Fruit fly (Drosophila melanogaster) whole organism, embryonic: ENCODE results near the gene Fam92.
A peak's percentile ranks its signal among the peaks of the same experiment; 100 is the strongest.

Experiments used
- Atf6 ChIP-seq: fragments of 200-800 bp; sonication (Bioruptor generic); IDR thresholded peaks from 2 replicates; pipeline ENCODE4 v1.3.6; 2022; ENCODE audit warnings: missing biosample characterization, missing genetic modification characterization
- B-H2 ChIP-seq: fragments of 200-800 bp; sonication (Bioruptor generic); optimal IDR thresholded peaks from 2 replicates; lab custom pipeline; 2018; ENCODE audit warnings: missing biosample characterization, mild to moderate bottlenecking, missing genetic modification characterization
- Bgb ChIP-seq: fragments of 200-800 bp; sonication (Bioruptor generic); IDR thresholded peaks from 2 replicates; pipeline ENCODE4 v1.3.6; 2022; ENCODE audit warnings: missing biosample characterization, missing genetic modification characterization; ENCODE audit not compliant: partially characterized antibody
- Bteb2 ChIP-seq: fragments of 200-800 bp; sonication (Bioruptor generic); optimal IDR thresholded peaks from 2 replicates; lab custom pipeline; 2016; ENCODE audit warnings: missing biosample characterization, missing genetic modification characterization
- CG10366 ChIP-seq: fragments of 200-800 bp; sonication (Bioruptor generic); IDR thresholded peaks from 2 replicates; pipeline ENCODE4 v1.3.6; 2022; ENCODE audit warnings: missing biosample characterization, missing genetic modification characterization
- CG10431 ChIP-seq: fragments of 200-800 bp; sonication (Bioruptor generic); optimal IDR thresholded peaks from 3 replicates; lab custom pipeline; 2018; ENCODE audit warnings: missing biosample characterization, mild to moderate bottlenecking, missing genetic modification characterization
- CG11093 ChIP-seq: fragments of 200-800 bp; sonication (Bioruptor generic); IDR thresholded peaks from 3 replicates; pipeline ENCODE4 v1.3.6; 2022; ENCODE audit warnings: missing biosample characterization, missing genetic modification characterization
- CG11695 ChIP-seq: fragments of 200-800 bp; sonication (Bioruptor generic); IDR thresholded peaks from 3 replicates; pipeline ENCODE4 v1.3.6; 2022; ENCODE audit warnings: missing biosample characterization, missing genetic modification characterization
- CG12391 ChIP-seq: fragments of 200-800 bp; sonication (Bioruptor generic); optimal IDR thresholded peaks from 3 replicates; lab custom pipeline; 2018; ENCODE audit warnings: missing biosample characterization, mild to moderate bottlenecking, missing genetic modification characterization, moderate library complexity
- CG12942 ChIP-seq: fragments of 200-800 bp; sonication (Bioruptor generic); optimal IDR thresholded peaks from 3 replicates; lab custom pipeline; 2016; ENCODE audit warnings: missing biosample characterization, missing genetic modification characterization
- CG14014 ChIP-seq: fragments of 200-800 bp; sonication (Bioruptor generic); IDR thresholded peaks from 2 replicates; pipeline ENCODE4 v1.3.6; 2022; ENCODE audit warnings: missing biosample characterization, missing genetic modification characterization
- CG15479 ChIP-seq: fragments of 200-800 bp; sonication (Bioruptor generic); optimal IDR thresholded peaks from 3 replicates; lab custom pipeline; 2019; ENCODE audit warnings: missing biosample characterization, mild to moderate bottlenecking, missing genetic modification characterization, moderate library complexity
- CG1602 ChIP-seq: fragments of 200-800 bp; sonication (Bioruptor generic); optimal IDR thresholded peaks from 3 replicates; lab custom pipeline; 2016; ENCODE audit warnings: missing biosample characterization, missing genetic modification characterization
- CG17361 ChIP-seq: fragments of 200-800 bp; sonication (Bioruptor generic); IDR thresholded peaks from 3 replicates; pipeline ENCODE4 v1.3.6; 2022; ENCODE audit warnings: missing biosample characterization, missing genetic modification characterization
- CG17912 ChIP-seq: fragments of 200-800 bp; sonication (Bioruptor generic); optimal IDR thresholded peaks from 2 replicates; lab custom pipeline; 2018; ENCODE audit warnings: missing biosample characterization, mild to moderate bottlenecking, missing genetic modification characterization
- CG30431 ChIP-seq: fragments of 200-800 bp; sonication (Bioruptor generic); optimal IDR thresholded peaks from 2 replicates; lab custom pipeline; 2017; ENCODE audit warnings: missing biosample characterization, missing genetic modification characterization
- CG3163 ChIP-seq: fragments of 200-800 bp; sonication (Bioruptor generic); optimal IDR thresholded peaks from 3 replicates; lab custom pipeline; 2016; ENCODE audit warnings: missing biosample characterization, missing genetic modification characterization
- CG34376 ChIP-seq: fragments of 200-800 bp; sonication (Bioruptor generic); optimal IDR thresholded peaks from 2 replicates; lab custom pipeline; 2018; ENCODE audit warnings: missing biosample characterization, mild to moderate bottlenecking, missing genetic modification characterization
- CG4360 ChIP-seq: fragments of 200-800 bp; sonication (Bioruptor generic); IDR thresholded peaks from 2 replicates; pipeline ENCODE4 v1.3.6; 2022; ENCODE audit warnings: missing biosample characterization, missing genetic modification characterization
- CG5245 ChIP-seq: fragments of 200-800 bp; sonication (Bioruptor generic); optimal IDR thresholded peaks from 3 replicates; lab custom pipeline; 2016; ENCODE audit warnings: missing biosample characterization, missing genetic modification characterization
- CG6175 ChIP-seq: fragments of 200-800 bp; sonication (Bioruptor generic); IDR thresholded peaks from 3 replicates; pipeline ENCODE4 v1.3.6; 2022; ENCODE audit warnings: missing biosample characterization, missing genetic modification characterization
- CG7372 ChIP-seq: fragments of 200-800 bp; sonication (Bioruptor generic); IDR thresholded peaks from 2 replicates; pipeline ENCODE4 v1.3.6; 2022; ENCODE audit warnings: missing biosample characterization, missing genetic modification characterization
- CG9797 ChIP-seq: fragments of 200-800 bp; sonication (Bioruptor generic); optimal IDR thresholded peaks from 3 replicates; lab custom pipeline; 2018; ENCODE audit warnings: missing biosample characterization, mild to moderate bottlenecking, missing genetic modification characterization
- Dref ChIP-seq: fragments of 200-800 bp; sonication (Bioruptor generic); IDR thresholded peaks from 2 replicates; pipeline ENCODE4 v1.3.6; 2022; ENCODE audit warnings: missing biosample characterization, missing genetic modification characterization
- E2f1 ChIP-seq: fragments of 200-800 bp; sonication (Bioruptor generic); IDR thresholded peaks from 2 replicates; pipeline ENCODE4 v1.3.6; 2022; ENCODE audit warnings: missing biosample characterization, missing genetic modification characterization
- Med ChIP-seq: fragments of 200-800 bp; sonication (Bioruptor generic); peaks from one replicate; lab custom pipeline; 2016; ENCODE audit warnings: missing biosample characterization, missing genetic modification characterization, mild to moderate bottlenecking, inconsistent platforms, moderate library complexity
- Nf-YB ChIP-seq: fragments of 200-800 bp; sonication (Bioruptor generic); optimal IDR thresholded peaks from 3 replicates; lab custom pipeline; 2019; ENCODE audit warnings: missing biosample characterization, mild to moderate bottlenecking, missing genetic modification characterization, moderate library complexity
- Rx ChIP-seq: fragments of 200-800 bp; sonication (Bioruptor generic); IDR thresholded peaks from 2 replicates; pipeline ENCODE4 v1.3.6; 2022; ENCODE audit warnings: missing biosample characterization, missing genetic modification characterization
- Scr ChIP-seq: fragments of 200-800 bp; sonication (Bioruptor generic); IDR thresholded peaks from 2 replicates; pipeline ENCODE4 v1.3.6; 2022; ENCODE audit warnings: missing biosample characterization, missing genetic modification characterization; ENCODE audit not compliant: partially characterized antibody
- Six4 ChIP-seq: fragments of 200-800 bp; sonication (Bioruptor generic); optimal IDR thresholded peaks from 2 replicates; lab custom pipeline; 2016; ENCODE audit warnings: missing biosample characterization, missing genetic modification characterization
- Sry-β ChIP-seq: fragments of 200-800 bp; sonication (Bioruptor generic); optimal IDR thresholded peaks from 2 replicates; lab custom pipeline; 2018; ENCODE audit warnings: missing biosample characterization, mild to moderate bottlenecking, missing genetic modification characterization, moderate library complexity
- amos ChIP-seq: fragments of 200-800 bp; sonication (Bioruptor generic); IDR thresholded peaks from 2 replicates; pipeline ENCODE4 v1.3.6; 2022; ENCODE audit warnings: missing biosample characterization, missing genetic modification characterization; ENCODE audit not compliant: partially characterized antibody
- corto ChIP-seq: fragments of 200-800 bp; sonication (Bioruptor generic); optimal IDR thresholded peaks from 2 replicates; lab custom pipeline; 2016; ENCODE audit warnings: missing biosample characterization, mild to moderate bottlenecking, missing genetic modification characterization, moderate library complexity
- croc ChIP-seq: fragments of 200-800 bp; sonication (Bioruptor generic); conservative IDR thresholded peaks from 3 replicates; pipeline ENCODE4 v1.3.6; 2022; ENCODE audit warnings: missing biosample characterization, missing genetic modification characterization
- ems ChIP-seq: fragments of 200-800 bp; sonication (Bioruptor generic); optimal IDR thresholded peaks from 3 replicates; lab custom pipeline; 2016; ENCODE audit warnings: missing biosample characterization, missing genetic modification characterization
- her ChIP-seq: fragments of 200-800 bp; sonication (Bioruptor generic); optimal IDR thresholded peaks from 2 replicates; lab custom pipeline; 2016; ENCODE audit warnings: missing biosample characterization, missing genetic modification characterization
- hth ChIP-seq: fragments of >200 bp; optimal IDR thresholded peaks from 2 replicates; lab custom pipeline; 2017; ENCODE audit warnings: inconsistent platforms
- jing ChIP-seq: fragments of 200-800 bp; sonication (Bioruptor generic); optimal IDR thresholded peaks from 2 replicates; lab custom pipeline; 2018; ENCODE audit warnings: missing biosample characterization, mild to moderate bottlenecking, missing genetic modification characterization
- jumu ChIP-seq: fragments of 200-800 bp; sonication (Bioruptor generic); optimal IDR thresholded peaks from 3 replicates; lab custom pipeline; 2016; ENCODE audit warnings: missing biosample characterization, missing genetic modification characterization
- nom ChIP-seq: fragments of 200-800 bp; sonication (Bioruptor generic); optimal IDR thresholded peaks from 2 replicates; lab custom pipeline; 2017; ENCODE audit warnings: missing biosample characterization, missing genetic modification characterization, mild to moderate bottlenecking, moderate library complexity, missing genetic modification reagents
- org-1 ChIP-seq: fragments of 200-800 bp; sonication (Bioruptor generic); optimal IDR thresholded peaks from 2 replicates; lab custom pipeline; 2017; ENCODE audit warnings: missing biosample characterization, missing genetic modification characterization
- otp ChIP-seq: fragments of 200-800 bp; sonication (Bioruptor generic); IDR thresholded peaks from 3 replicates; pipeline ENCODE4, ENCODE4 v1.3.6; 2022; ENCODE audit warnings: missing biosample characterization, missing genetic modification characterization
- prd ChIP-seq, 3 experiments: fragments of >200 bp in 2 of 3; fragments of 200-800 bp in 1 of 3; sonication (Bioruptor generic) in 1 of 3; optimal IDR thresholded peaks in 2 of 3; IDR thresholded peaks in 1 of 3; 2 replicates in 2 of 3; 3 replicates in 1 of 3; pipeline versions ENCODE4 v1.3.6 to Lab custom; 2017 to 2022; ENCODE audit warnings: missing biosample characterization in 1 of 3, missing genetic modification characterization in 1 of 3
- ro ChIP-seq: fragments of 200-800 bp; sonication (Bioruptor generic); IDR thresholded peaks from 2 replicates; pipeline ENCODE4 v1.3.6; 2022; ENCODE audit warnings: missing biosample characterization, missing genetic modification characterization
- salm ChIP-seq: fragments of 200-800 bp; sonication (Bioruptor generic); optimal IDR thresholded peaks from 2 replicates; lab custom pipeline; 2018; ENCODE audit warnings: missing biosample characterization, mild to moderate bottlenecking, missing genetic modification characterization
- stc ChIP-seq: fragments of 200-800 bp; sonication (Bioruptor generic); IDR thresholded peaks from 2 replicates; pipeline ENCODE4 v1.3.6; 2022; ENCODE audit warnings: missing biosample characterization, missing genetic modification characterization
- trem ChIP-seq: fragments of 200-800 bp; optimal IDR thresholded peaks from 3 replicates; lab custom pipeline; 2019; ENCODE audit warnings: missing biosample characterization, mild to moderate bottlenecking, missing genetic modification characterization, moderate library complexity
- trh ChIP-seq: fragments of 200-800 bp; sonication (Bioruptor generic); optimal IDR thresholded peaks from 2 replicates; lab custom pipeline; 2016; ENCODE audit warnings: missing biosample characterization, missing genetic modification characterization
- unpg ChIP-seq: fragments of 200-800 bp; sonication (Bioruptor generic); optimal IDR thresholded peaks from 3 replicates; lab custom pipeline; 2018; ENCODE audit warnings: missing biosample characterization, mild to moderate bottlenecking, missing genetic modification characterization, moderate library complexity
- vfl ChIP-seq: fragments of 200-800 bp; sonication (Bioruptor generic); optimal IDR thresholded peaks from 2 replicates; lab custom pipeline; 2016; ENCODE audit warnings: missing biosample characterization, missing genetic modification characterization
- vvl ChIP-seq: fragments of 200-800 bp; sonication (Bioruptor generic); IDR thresholded peaks from 2 replicates; pipeline ENCODE4 v1.3.6; 2022; ENCODE audit warnings: missing biosample characterization, missing genetic modification characterization

The Fam92 gene

dm6 chr2L:12467673-12468072 lies 43.0 kb downstream of the Fam92 start (continued):
- TF ChIP-seq unpg (peak; percentile 46), amos (no peak), CG3163 (GFP tag; lab: Kevin White, UChicago) (no peak), Med (peak; percentile 91), CG7372 (GFP tag; lab: Robert Waterston, UW) (no peak), prd (optimal IDR thresholded peaks at IDR 0.05; lab: Kevin White, UChicago) (no peak), prd (GFP tag; IDR thresholded peaks at IDR 0.05; lab: Robert Waterston, UW) (peak; percentile 56; the same call in 2 of the 3 replicates), CG30431 (GFP tag; lab: Kevin White, UChicago) (no peak), CG15479 (GFP tag; lab: Kevin White, UChicago) (no peak), jumu (no peak), Bgb (GFP tag; lab: Robert Waterston, UW) (no peak), CG6175 (GFP tag; lab: Robert Waterston, UW) (no peak), CG5245 (GFP tag; lab: Kevin White, UChicago) (no peak), E2f1 (0 out of 2 replicates have a peak, but pooled peaks have one; percentile 44), trem (tag; lab: Kevin White, UChicago) (no peak), Atf6 (peak; percentile 71), vvl (peak; percentile 68), Sry-β (GFP tag; lab: Kevin White, UChicago) (no peak), otp (GFP tag; lab: Robert Waterston, UW) (0 out of 3 replicates have a peak, but pooled peaks have one; percentile 48), Dref (GFP tag; lab: Robert Waterston, UW) (no peak), her (peak; percentile 74), CG11093 (GFP tag; lab: Robert Waterston, UW) (no peak), CG10431 (GFP tag; lab: Kevin White, UChicago) (no peak), corto (GFP tag; lab: Kevin White, UChicago) (no peak), CG11695 (GFP tag; lab: Robert Waterston, UW) (peak; percentile 19; the same call in 1 of the 3 replicates), nom (GFP tag; lab: Kevin White, UChicago) (no peak), Nf-YB (GFP tag; lab: Kevin White, UChicago) (peak; percentile 28), CG12391 (tag; lab: Kevin White, UChicago) (peak; percentile 20), CG14014 (GFP tag; lab: Robert Waterston, UW) (peak; percentile 43; the same call in 1 of the 2 replicates), salm (tag; lab: Kevin White, UChicago) (no peak), CG34376 (peak; percentile 73), Bteb2 (peak; percentile 13), CG4360 (GFP tag; lab: Robert Waterston, UW) (no peak), CG1602 (GFP tag; lab: Kevin White, UChicago) (no peak), Rx (GFP tag; lab: Robert Waterston, UW) (no peak), CG17361 (GFP tag; lab: Robert Waterston, UW) (no peak), Scr (GFP tag; lab: Robert Waterston, UW) (no peak), ro (GFP tag; lab: Robert Waterston, UW) (no peak), trh (no peak), CG9797 (no peak), croc (GFP tag; lab: Robert Waterston, UW) (no peak), CG17912 (GFP tag; lab: Kevin White, UChicago) (no peak), jing (GFP tag; lab: Kevin White, UChicago) (no peak), stc (GFP tag; lab: Robert Waterston, UW) (0 out of 2 replicates have a peak, but pooled peaks have one; percentile 7), CG12942 (GFP tag; lab: Kevin White, UChicago) (peak; percentile 13), org-1 (peak; percentile 12), Six4 (GFP tag; lab: Kevin White, UChicago) (no peak), vfl (peak; percentile 33), ems (GFP tag; lab: Kevin White, UChicago) (no peak), hth (lab: Kevin White, UChicago) (no peak), CG10366 (GFP tag; lab: Robert Waterston, UW) (0 out of 2 replicates have a peak, but pooled peaks have one; percentile 8), B-H2 (GFP tag; lab: Kevin White, UChicago) (peak; percentile 84)
